Fruit fly (Drosophila melanogaster) whole organism: Measurements from ENCODE around the gene dysf.

Source experiments
- CG8478 ChIP-seq: fragments of >200 bp; optimal IDR thresholded peaks from 2 replicates; lab custom pipeline; 2018; ENCODE audit warnings: inconsistent platforms
- psq ChIP-seq: fragments of >200 bp; optimal IDR thresholded peaks from 2 replicates; lab custom pipeline; 2017
- usp ChIP-seq: fragments of >200 bp; optimal IDR thresholded peaks from 2 replicates; lab custom pipeline; 2017; ENCODE audit warnings: missing biosample characterization, missing genetic modification characterization, mixed read lengths

- TF ChIP-seq psq (lab: Kevin White, UChicago) (no peak), usp (no peak), CG8478 (lab: Kevin White, UChicago) (no peak)
These were observed 3.0 kb downstream of the dysf start for dm6 chr3R:26095551-26095950.
